Worm (Caenorhabditis elegans) whole organism, midembryonic: ENCODE measurements around the gene Y56A3A.22.
A peak's percentile ranks its signal among the peaks of the same experiment; 100 is the strongest.

Source experiments
- T22C8.4 ChIP-seq: fragments of 200-800 bp; sonication (Bioruptor generic); IDR thresholded peaks from 2 replicates; pipeline ENCODE4 v1.3.6; 2022; ENCODE audit warnings: missing genetic modification characterization, missing compliant biosample characterization
- cog-1 ChIP-seq: sonication (generic microtip); optimal IDR thresholded peaks from 2 replicates; lab custom pipeline; 2016; ENCODE audit warnings: missing genetic modification characterization, missing compliant biosample characterization
- flt-1 ChIP-seq: fragments of 200-800 bp; sonication (Bioruptor generic); IDR thresholded peaks from 2 replicates; pipeline ENCODE4 v1.3.6; 2022; ENCODE audit warnings: missing genetic modification characterization, missing compliant biosample characterization
- klf-2 ChIP-seq: fragments of 200-800 bp; sonication (Bioruptor generic); conservative IDR thresholded peaks from 2 replicates; pipeline ENCODE4 v1.3.6; 2022; ENCODE audit warnings: missing genetic modification reagents, missing genetic modification characterization, missing compliant biosample characterization
- med-1 ChIP-seq: sonication (generic microtip); optimal IDR thresholded peaks from 2 replicates; lab custom pipeline; 2017; ENCODE audit warnings: missing genetic modification characterization, mild to moderate bottlenecking, missing compliant biosample characterization, antibody characterized with exemption, missing genetic modification reagents; ENCODE audit not compliant: insufficient read depth
- ref-1 ChIP-seq: fragments of 200-800 bp; sonication (Bioruptor generic); conservative IDR thresholded peaks from 2 replicates; pipeline ENCODE4 v1.3.6; 2022; ENCODE audit warnings: missing genetic modification reagents, missing genetic modification characterization, missing compliant biosample characterization
- tab-1 ChIP-seq: fragments of 200-800 bp; sonication (Bioruptor generic); IDR thresholded peaks from 2 replicates; pipeline ENCODE4 v1.3.6; 2022; ENCODE audit warnings: missing genetic modification characterization, missing compliant biosample characterization
- ztf-23 ChIP-seq: fragments of 200-800 bp; sonication (Bioruptor generic); IDR thresholded peaks from 2 replicates; pipeline ENCODE4 v1.3.6; 2022; ENCODE audit warnings: missing genetic modification reagents, missing genetic modification characterization, missing compliant biosample characterization
- ztf-29 ChIP-seq: fragments of 200-800 bp; sonication (Bioruptor generic); IDR thresholded peaks from 2 replicates; pipeline ENCODE4 v1.3.6; 2022; ENCODE audit warnings: missing genetic modification reagents, missing genetic modification characterization, missing compliant biosample characterization

The Y56A3A.22 gene

ce11 chrIII:11917525-11917924 is 4.0 kb upstream of the Y56A3A.22 start:
- no peak for TF ChIP-seq flt-1
- TF ChIP-seq ref-1 (GFP tag; lab: Robert Waterston, UW) = no peak
- TF ChIP-seq T22C8.4 (GFP tag; lab: Robert Waterston, UW) = no peak
- no peak for TF ChIP-seq tab-1
- TF ChIP-seq ztf-29 = no peak
- no peak for TF ChIP-seq ztf-23 (GFP tag; lab: Robert Waterston, UW)
- TF ChIP-seq med-1 (GFP tag; lab: Kevin White, UChicago) = no peak
- no peak for TF ChIP-seq cog-1 (tag; lab: Kevin White, UChicago)
- no peak for TF ChIP-seq klf-2 (GFP tag; lab: Robert Waterston, UW)

- TF ChIP-seq T22C8.4 (GFP tag; lab: Robert Waterston, UW) (no peak), flt-1 (peak; percentile 72; the same call in 1 of the 2 replicates)
Measured at ce11 chrIII:11918247-11918769, 3.2 kb upstream of the Y56A3A.22 start, which contains the start of gene znf-593. Gene znf-593, minus strand, starts transcription at chrIII:11918719.

ce11 chrIII:11920187-11920785 is 1.2 kb upstream of the Y56A3A.22 start, which contains the start of the genes ccf-1 and trap-4:
Gene ccf-1, minus strand, starts transcription at chrIII:11920237.
Gene trap-4, plus strand, starts transcription at chrIII:11920735.
- TF ChIP-seq T22C8.4 (GFP tag; lab: Robert Waterston, UW) = 0 out of 2 replicates have a peak, but pooled peaks have one; percentile 15
- TF ChIP-seq ztf-23 (GFP tag; lab: Robert Waterston, UW) = no peak
- no peak for TF ChIP-seq cog-1 (tag; lab: Kevin White, UChicago)

- no peak for TF ChIP-seq cog-1 (tag; lab: Kevin White, UChicago)
- no peak for TF ChIP-seq ref-1 (GFP tag; lab: Robert Waterston, UW)
- TF ChIP-seq ztf-23 (GFP tag; lab: Robert Waterston, UW) = no peak
- no peak for TF ChIP-seq T22C8.4 (GFP tag; lab: Robert Waterston, UW)
- TF ChIP-seq klf-2 (GFP tag; lab: Robert Waterston, UW) = no peak
- no peak for TF ChIP-seq ztf-29
- no peak for TF ChIP-seq flt-1
- no peak for TF ChIP-seq med-1 (GFP tag; lab: Kevin White, UChicago)
- no peak for TF ChIP-seq tab-1
Measured at ce11 chrIII:11923586-11923985, 2.1 kb downstream of the Y56A3A.22 start, which contains the start of gene nft-1. Gene nft-1, plus strand, starts transcription at chrIII:11923886.

- no peak for TF ChIP-seq ref-1 (GFP tag; lab: Robert Waterston, UW)
- TF ChIP-seq med-1 (GFP tag; lab: Kevin White, UChicago) = no peak
- TF ChIP-seq T22C8.4 (GFP tag; lab: Robert Waterston, UW) = no peak
- no peak for TF ChIP-seq ztf-29
- TF ChIP-seq klf-2 (GFP tag; lab: Robert Waterston, UW) = no peak
- no peak for TF ChIP-seq tab-1
- TF ChIP-seq cog-1 (tag; lab: Kevin White, UChicago) = no peak
- TF ChIP-seq flt-1 = no peak
- TF ChIP-seq ztf-23 (GFP tag; lab: Robert Waterston, UW) = no peak
Measured at ce11 chrIII:11930899-11931298, 9.4 kb downstream of the Y56A3A.22 start.

ce11 chrIII:11931960-11932359 is 10.5 kb downstream of the Y56A3A.22 start:
- TF ChIP-seq flt-1 (no peak), klf-2 (GFP tag; lab: Robert Waterston, UW) (peak; percentile 52; the same call in 1 of the 2 replicates), ref-1 (GFP tag; lab: Robert Waterston, UW) (peak; percentile 42; the same call in 1 of the 2 replicates)

- TF ChIP-seq flt-1 (0 out of 2 replicates have a peak, but pooled peaks have one; percentile 38), ref-1 (GFP tag; lab: Robert Waterston, UW) (no peak), T22C8.4 (GFP tag; lab: Robert Waterston, UW) (no peak)
Measured at ce11 chrIII:11933539-11933938, 12.0 kb downstream of the Y56A3A.22 start, which contains the start of gene dolk-1. Gene dolk-1, minus strand, starts transcription at chrIII:11933639.

ce11 chrIII:11935032-11935947 is 13.8 kb downstream of the Y56A3A.22 start:
- TF ChIP-seq flt-1 (no peak), klf-2 (GFP tag; lab: Robert Waterston, UW) (no peak), cog-1 (tag; lab: Kevin White, UChicago) (no peak), tab-1 (no peak), med-1 (GFP tag; lab: Kevin White, UChicago) (no peak), ref-1 (GFP tag; lab: Robert Waterston, UW) (no peak), ztf-23 (GFP tag; lab: Robert Waterston, UW) (no peak), ztf-29 (no peak), T22C8.4 (GFP tag; lab: Robert Waterston, UW) (no peak)

- peak; percentile 51; the same call in 1 of the 2 replicates for TF ChIP-seq flt-1
- TF ChIP-seq ref-1 (GFP tag; lab: Robert Waterston, UW) = no peak
- no peak for TF ChIP-seq klf-2 (GFP tag; lab: Robert Waterston, UW)
- TF ChIP-seq ztf-23 (GFP tag; lab: Robert Waterston, UW) = no peak
- TF ChIP-seq cog-1 (tag; lab: Kevin White, UChicago) = no peak
- no peak for TF ChIP-seq med-1 (GFP tag; lab: Kevin White, UChicago)
- TF ChIP-seq T22C8.4 (GFP tag; lab: Robert Waterston, UW) = no peak
- TF ChIP-seq tab-1 = no peak
- TF ChIP-seq ztf-29 = no peak
Measured at ce11 chrIII:11935948-11936280, 14.4 kb downstream of the Y56A3A.22 start.
